Fruit fly (Drosophila melanogaster) whole organism: Measurements from ENCODE around the gene CG14537.

Experiments
- Dll ChIP-seq: fragments of >200 bp; optimal IDR thresholded peaks from 2 replicates; lab custom pipeline; 2017
- EcR ChIP-seq, 2 experiments: fragments of >200 bp; optimal IDR thresholded peaks; 2 replicates each; lab custom pipeline; 2017; ENCODE audit warnings: missing biosample characterization in 2 of 2, missing genetic modification characterization in 2 of 2, missing genetic modification reagents in 2 of 2
- pan ChIP-seq: fragments of >200 bp; optimal IDR thresholded peaks from 2 replicates; lab custom pipeline; 2017
- psq ChIP-seq: fragments of >200 bp; optimal IDR thresholded peaks from 2 replicates; lab custom pipeline; 2017

- TF ChIP-seq pan (lab: Kevin White, UChicago) = no peak
- TF ChIP-seq EcR (GFP tag; optimal IDR thresholded peaks at IDR 0.05; lab: Kevin White, UChicago) = no peak
- TF ChIP-seq psq (lab: Kevin White, UChicago) = no peak
- no peak for TF ChIP-seq Dll
Observed at dm6 chr2L:7851609-7852008, 11.4 kb downstream of the CG14537 start.
